Worm (Caenorhabditis elegans): Measurements from ENCODE around the gene otpl-8.

otpl-8 gene

DNA sequence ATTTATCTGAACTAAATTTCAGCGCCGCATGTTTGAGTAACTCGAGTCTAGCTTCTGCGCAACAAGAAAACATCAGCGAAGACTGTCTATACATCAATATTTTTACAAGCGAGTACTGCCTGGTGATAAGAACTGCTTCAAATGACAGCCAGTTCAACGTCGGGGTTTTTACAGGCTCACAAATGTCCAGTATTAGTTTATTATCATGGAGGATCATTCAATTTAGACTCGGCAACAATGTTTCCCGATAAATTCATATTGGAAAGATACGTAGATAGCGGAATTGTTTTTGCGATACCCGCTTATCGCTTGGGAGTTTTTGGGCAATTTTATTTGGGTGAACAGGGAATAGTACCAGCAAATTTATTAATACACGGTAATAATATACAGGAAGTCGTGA is 40.4 kb downstream of the otpl-8 start:
- TF ChIP-seq pqm-1 (tag; optimal IDR thresholded peaks at IDR 0.05) (peak; percentile 5), eor-1 (tag; optimal IDR thresholded peaks at IDR 0.05) (no peak), elt-2 (tag; optimal IDR thresholded peaks at IDR 0.05) (peak; percentile 74)

DNA sequence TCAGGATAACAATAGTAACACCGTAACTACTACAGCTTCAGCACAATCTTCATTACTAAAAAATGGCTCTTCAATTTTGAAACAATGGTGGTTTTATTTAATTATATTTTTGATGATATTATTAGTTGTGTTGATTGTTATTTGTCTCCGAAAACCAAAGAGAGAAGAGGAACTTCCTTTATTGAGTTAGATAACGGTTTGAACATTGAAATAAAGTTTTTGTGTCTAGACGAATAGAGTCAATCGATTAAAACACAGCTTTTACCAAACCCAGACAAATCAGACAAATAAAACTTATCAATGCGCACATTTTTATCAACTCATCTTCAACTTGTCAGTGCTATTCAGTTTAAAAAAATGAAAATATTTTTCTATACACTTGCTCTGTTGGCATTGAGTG is 41.1 kb downstream of the otpl-8 start, which contains the start of gene cest-7:
TSS of gene cest-7 (plus strand) at position 301 of the 400 bp plus-strand sequence.
- TF ChIP-seq aly-2 (tag; optimal IDR thresholded peaks at IDR 0.05) (no peak), R02D3.7 (tag; optimal IDR thresholded peaks at IDR 0.05) (no peak), nhr-43 (tag; optimal IDR thresholded peaks at IDR 0.05; ENCODE audit: poor library complexity, severe bottlenecking) (no peak), nhr-11 (tag; optimal IDR thresholded peaks at IDR 0.05) (no peak), nhr-25 (tag; optimal IDR thresholded peaks at IDR 0.05) (no peak), egl-27 (tag; optimal IDR thresholded peaks at IDR 0.05) (no peak), fkh-10 (GFP tag; optimal IDR thresholded peaks at IDR 0.05) (no peak), unc-39 (tag; optimal IDR thresholded peaks at IDR 0.05) (no peak), nfya-1 (tag; optimal IDR thresholded peaks at IDR 0.05; ENCODE audit: insufficient read depth) (no peak), mml-1 (tag; optimal IDR thresholded peaks at IDR 0.05) (no peak), egl-5 (tag; optimal IDR thresholded peaks at IDR 0.05) (no peak), ceh-28 (tag; optimal IDR thresholded peaks at IDR 0.05) (no peak)

DNA sequence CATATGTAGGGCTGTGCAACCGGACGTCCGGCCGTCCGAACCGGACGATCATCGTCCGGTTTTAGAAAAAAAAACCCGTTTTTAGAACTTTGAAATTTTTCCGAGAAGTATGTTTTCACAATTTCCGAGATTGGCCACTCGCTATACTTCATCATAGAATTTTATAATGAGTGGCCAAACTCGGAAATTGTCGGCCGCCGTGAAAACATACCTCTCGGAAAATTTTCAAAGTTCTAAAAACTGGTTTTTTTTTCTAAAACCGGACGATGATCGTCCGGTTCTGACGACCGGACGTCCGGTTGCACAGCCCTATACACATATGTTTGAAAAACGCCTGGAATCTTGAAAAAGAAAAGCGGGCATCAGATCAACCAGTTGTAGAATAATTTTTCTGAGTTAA is 43.6 kb downstream of the otpl-8 start:
- no peak for TF ChIP-seq elt-1 (tag; optimal IDR thresholded peaks at IDR 0.05)
- TF ChIP-seq unc-62 (GFP tag; optimal IDR thresholded peaks at IDR 0.05): no peak
- TF ChIP-seq tbx-2 (tag; optimal IDR thresholded peaks at IDR 0.05): no peak
- no peak for TF ChIP-seq mdl-1 (tag; optimal IDR thresholded peaks at IDR 0.05)
- no peak for TF ChIP-seq ZK546.5 (tag; optimal IDR thresholded peaks at IDR 0.05)
- TF ChIP-seq ceh-82 (tag; optimal IDR thresholded peaks at IDR 0.05): no peak

DNA sequence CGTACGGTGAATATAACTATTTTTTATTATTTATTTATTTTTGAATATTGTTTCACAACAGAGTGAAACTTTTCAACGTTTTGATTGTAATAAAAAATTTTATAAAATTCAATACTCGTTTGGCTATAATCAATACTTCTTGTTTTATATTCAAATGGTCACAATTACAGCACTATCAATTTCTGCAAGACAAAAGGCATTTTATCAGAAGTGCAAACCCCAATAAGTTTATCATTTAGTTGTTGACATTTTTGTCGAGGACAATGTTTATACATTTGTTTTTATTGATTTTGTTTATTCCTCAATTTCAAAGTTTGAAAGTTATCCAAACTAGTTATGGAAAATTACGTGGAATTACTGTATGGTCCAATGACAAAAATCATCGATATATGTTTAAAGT is 44.8 kb downstream of the otpl-8 start, which contains the start of gene cest-9.1:
TSS of gene cest-9.1 (plus strand) at position 213 of the 400 bp plus-strand sequence.
- no peak for TF ChIP-seq ceh-16 (tag; optimal IDR thresholded peaks at IDR 0.05)
- no peak for TF ChIP-seq nhr-77 (tag; optimal IDR thresholded peaks at IDR 0.05)
- no peak for TF ChIP-seq eor-1 (tag; optimal IDR thresholded peaks at IDR 0.05)
- TF ChIP-seq pha-4 (tag; optimal IDR thresholded peaks at IDR 0.05): peak; percentile 81
- no peak for TF ChIP-seq nhr-28 (tag; optimal IDR thresholded peaks at IDR 0.05)
- peak; percentile 57 for TF ChIP-seq elt-2 (tag; optimal IDR thresholded peaks at IDR 0.05)
- TF ChIP-seq lin-39 (tag; optimal IDR thresholded peaks at IDR 0.05): no peak

DNA sequence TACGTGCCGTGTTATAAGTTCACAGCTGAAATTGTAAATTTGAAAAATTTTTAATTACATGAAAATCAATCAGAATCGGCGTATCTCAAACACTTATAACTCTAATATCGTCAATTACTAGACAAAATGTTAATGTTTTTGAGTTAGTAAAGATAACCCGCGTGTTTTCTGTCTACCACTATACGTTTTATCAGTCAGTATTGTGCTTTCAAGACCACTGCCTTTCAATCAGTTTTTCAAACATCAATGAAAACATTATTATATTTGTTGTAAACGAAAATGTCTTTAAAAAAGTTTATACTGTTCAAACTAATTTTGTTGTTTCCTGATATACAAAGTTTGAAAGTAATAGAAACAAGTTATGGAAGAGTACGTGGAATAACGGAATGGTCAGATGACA is 48.0 kb downstream of the otpl-8 start:
- peak; percentile 19 for TF ChIP-seq pqm-1 (tag; optimal IDR thresholded peaks at IDR 0.05)
- peak; percentile 29 for TF ChIP-seq pha-4 (tag; optimal IDR thresholded peaks at IDR 0.05)
- peak; percentile 55 for TF ChIP-seq elt-2 (tag; optimal IDR thresholded peaks at IDR 0.05)
- TF ChIP-seq elt-3 (tag; optimal IDR thresholded peaks at IDR 0.05): no peak
- no peak for TF ChIP-seq nhr-237 (tag; optimal IDR thresholded peaks at IDR 0.05)
- no peak for TF ChIP-seq ceh-82 (tag; optimal IDR thresholded peaks at IDR 0.05)

DNA sequence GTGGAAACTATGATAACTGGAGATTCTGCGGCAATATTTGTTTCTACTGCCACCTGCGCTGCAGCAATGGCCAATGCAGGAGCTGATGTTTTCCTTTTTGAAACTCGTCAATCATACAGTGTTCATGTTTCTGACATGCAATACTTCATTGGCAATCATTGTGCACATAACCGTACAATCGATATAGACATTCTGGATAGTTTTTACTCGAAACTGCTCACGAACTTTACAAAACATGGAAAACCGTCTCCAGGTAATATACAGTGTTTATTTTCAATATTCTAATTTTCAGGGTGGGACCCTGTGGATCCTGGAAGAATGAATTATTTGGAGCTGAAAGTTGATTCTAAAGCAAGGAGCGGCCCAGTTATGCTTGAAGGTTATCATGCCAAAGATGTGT is 48.9 kb downstream of the otpl-8 start, which contains the start of gene cest-9.2:
TSS of gene cest-9.2 (plus strand) at position 301 of the 400 bp plus-strand sequence.
- TF ChIP-seq eor-1 (tag; optimal IDR thresholded peaks at IDR 0.05) (no peak), mml-1 (tag; optimal IDR thresholded peaks at IDR 0.05) (no peak), ceh-28 (tag; optimal IDR thresholded peaks at IDR 0.05) (no peak), zag-1 (tag; optimal IDR thresholded peaks at IDR 0.05) (no peak)

DNA sequence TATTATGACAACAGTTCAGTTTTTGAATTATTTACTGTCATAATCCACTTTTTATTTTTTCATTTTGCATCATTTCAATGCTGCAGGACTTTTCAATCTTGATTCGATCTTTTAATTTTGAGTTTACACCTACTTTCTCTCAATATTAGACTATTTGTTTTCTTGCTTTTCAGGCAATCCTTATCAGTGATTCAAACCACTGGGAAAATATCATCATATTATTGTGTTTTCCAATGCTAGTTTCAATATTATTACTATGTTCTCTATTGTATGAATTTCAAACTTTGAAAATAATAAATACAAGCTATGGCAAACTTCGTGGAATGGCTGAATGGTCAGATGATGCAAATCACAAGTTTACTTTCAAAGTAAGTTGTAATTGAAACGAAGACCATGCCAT is 51.3 kb downstream of the otpl-8 start, which contains the start of gene cest-8:
TSS of gene cest-8 (plus strand) at position 184 of the 400 bp plus-strand sequence.
- no peak for TF ChIP-seq fos-1 (tag; optimal IDR thresholded peaks at IDR 0.05)
- peak; percentile 53 for TF ChIP-seq skn-1 (tag; optimal IDR thresholded peaks at IDR 0.05)
- TF ChIP-seq pha-4 (tag; optimal IDR thresholded peaks at IDR 0.05): peak; percentile 4

All from whole organism, L3 larva.